Fruit fly (Drosophila melanogaster) whole organism, embryonic: Measurements from ENCODE around the gene Syt12.
A peak's percentile ranks its signal among the peaks of the same experiment; 100 is the strongest.

ENCODE experiments used
- Ada2b ChIP-seq: fragments of 200-800 bp; sonication (Bioruptor generic); IDR thresholded peaks from 2 replicates; pipeline ENCODE4 v1.3.6; 2022; ENCODE audit warnings: missing biosample characterization, missing genetic modification characterization
- Bteb2 ChIP-seq: fragments of 200-800 bp; sonication (Bioruptor generic); optimal IDR thresholded peaks from 2 replicates; lab custom pipeline; 2016; ENCODE audit warnings: missing biosample characterization, missing genetic modification characterization
- CG1024 ChIP-seq: fragments of 200-800 bp; sonication (Bioruptor generic); IDR thresholded peaks from 2 replicates; pipeline ENCODE4 v1.3.6; 2022; ENCODE audit warnings: missing biosample characterization, missing genetic modification characterization
- CG11504 ChIP-seq: fragments of 200-800 bp; sonication (Bioruptor generic); optimal IDR thresholded peaks from 3 replicates; lab custom pipeline; 2019; ENCODE audit warnings: missing biosample characterization, mild to moderate bottlenecking, missing genetic modification characterization, moderate library complexity
- CG14014 ChIP-seq: fragments of 200-800 bp; sonication (Bioruptor generic); IDR thresholded peaks from 2 replicates; pipeline ENCODE4 v1.3.6; 2022; ENCODE audit warnings: missing biosample characterization, missing genetic modification characterization
- CG15011 ChIP-seq: fragments of 200-800 bp; sonication (Bioruptor generic); optimal IDR thresholded peaks from 3 replicates; lab custom pipeline; 2018; ENCODE audit warnings: missing biosample characterization, mild to moderate bottlenecking, missing genetic modification characterization
- CG15601 ChIP-seq: fragments of 200-800 bp; sonication (Bioruptor generic); optimal IDR thresholded peaks from 3 replicates; lab custom pipeline; 2019; ENCODE audit warnings: missing biosample characterization, mild to moderate bottlenecking, missing genetic modification characterization, moderate library complexity
- CG1602 ChIP-seq: fragments of 200-800 bp; sonication (Bioruptor generic); optimal IDR thresholded peaks from 3 replicates; lab custom pipeline; 2016; ENCODE audit warnings: missing biosample characterization, missing genetic modification characterization
- CG17612 ChIP-seq: fragments of 200-800 bp; sonication (Bioruptor generic); IDR thresholded peaks from 2 replicates; pipeline ENCODE4 v1.3.6; 2022; ENCODE audit warnings: missing biosample characterization, missing genetic modification characterization
- CG2199 ChIP-seq: fragments of 200-800 bp; sonication (Bioruptor generic); IDR thresholded peaks from 3 replicates; pipeline ENCODE4 v1.3.6; 2022; ENCODE audit warnings: missing biosample characterization, missing genetic modification characterization
- CG30431 ChIP-seq: fragments of 200-800 bp; sonication (Bioruptor generic); optimal IDR thresholded peaks from 2 replicates; lab custom pipeline; 2017; ENCODE audit warnings: missing biosample characterization, missing genetic modification characterization
- CG31441 ChIP-seq: fragments of 200-800 bp; sonication (Bioruptor generic); IDR thresholded peaks from 2 replicates; pipeline ENCODE4 v1.3.6; 2022; ENCODE audit warnings: missing biosample characterization, missing genetic modification characterization
- CG34224 ChIP-seq: fragments of 200-800 bp; sonication (Bioruptor generic); IDR thresholded peaks from 3 replicates; pipeline ENCODE4 v1.3.6; 2022; ENCODE audit warnings: missing biosample characterization, missing genetic modification characterization; ENCODE audit not compliant: partially characterized antibody
- CG4328 ChIP-seq: fragments of 200-800 bp; sonication (Bioruptor generic); optimal IDR thresholded peaks from 3 replicates; lab custom pipeline; 2017; ENCODE audit warnings: missing biosample characterization, missing genetic modification reagents, missing genetic modification characterization
- CG7357 ChIP-seq: fragments of 200-800 bp; sonication (Bioruptor generic); IDR thresholded peaks from 3 replicates; pipeline ENCODE4 v1.3.6; 2022; ENCODE audit warnings: missing biosample characterization, missing genetic modification characterization
- CG7987 ChIP-seq: fragments of 200-800 bp; sonication (Bioruptor generic); optimal IDR thresholded peaks from 2 replicates; lab custom pipeline; 2018; ENCODE audit warnings: missing biosample characterization, mild to moderate bottlenecking, missing genetic modification characterization, moderate library complexity
- CG8388 ChIP-seq: fragments of 200-800 bp; sonication (Bioruptor generic); optimal IDR thresholded peaks from 2 replicates; lab custom pipeline; 2019; ENCODE audit warnings: missing biosample characterization, mild to moderate bottlenecking, missing genetic modification characterization, moderate library complexity
- CG9215 ChIP-seq: fragments of 200-800 bp; sonication (Bioruptor generic); IDR thresholded peaks from 2 replicates; pipeline ENCODE4 v1.3.6; 2022; ENCODE audit warnings: missing biosample characterization, missing genetic modification characterization
- D ChIP-seq, 2 experiments: fragments of 200-800 bp in 1 of 2; fragments of >200 bp in 1 of 2; sonication (Bioruptor generic) in 1 of 2; optimal IDR thresholded peaks; 2 replicates in 1 of 2; 3 replicates in 1 of 2; lab custom pipeline; 2017; ENCODE audit warnings: mild to moderate bottlenecking in 1 of 2, missing biosample characterization in 1 of 2, missing genetic modification characterization in 1 of 2, missing genetic modification reagents in 1 of 2
- Deaf1 ChIP-seq: fragments of 200-800 bp; optimal IDR thresholded peaks from 3 replicates; lab custom pipeline; 2019; ENCODE audit warnings: missing biosample characterization, mild to moderate bottlenecking, missing genetic modification characterization, moderate library complexity
- Dfd ChIP-seq, 2 experiments: fragments of >200 bp; optimal IDR thresholded peaks; 2 replicates each; lab custom pipeline; 2017; ENCODE audit warnings: missing biosample characterization in 2 of 2, missing genetic modification characterization in 2 of 2
- Dip2 ChIP-seq: fragments of 200-800 bp; sonication (Bioruptor generic); IDR thresholded peaks from 2 replicates; pipeline ENCODE4 v1.3.6; 2022; ENCODE audit warnings: missing biosample characterization, missing genetic modification characterization
- Fer1 ChIP-seq: fragments of 200-800 bp; sonication (Bioruptor generic); optimal IDR thresholded peaks from 2 replicates; lab custom pipeline; 2017; ENCODE audit warnings: missing biosample characterization, mild to moderate bottlenecking, missing genetic modification characterization
- HLHmδ ChIP-seq: fragments of 200-800 bp; sonication (Bioruptor generic); optimal IDR thresholded peaks from 2 replicates; lab custom pipeline; 2018; ENCODE audit warnings: missing biosample characterization, mild to moderate bottlenecking, missing genetic modification characterization, moderate library complexity
- HmgZ ChIP-seq: fragments of 200-800 bp; sonication (Bioruptor generic); optimal IDR thresholded peaks from 2 replicates; lab custom pipeline; 2018; ENCODE audit warnings: missing biosample characterization, mild to moderate bottlenecking, missing genetic modification characterization
- Optix ChIP-seq: fragments of 200-800 bp; sonication (Bioruptor generic); IDR thresholded peaks from 3 replicates; pipeline ENCODE4 v1.3.6; 2022; ENCODE audit warnings: missing biosample characterization, missing genetic modification characterization
- Stat92E ChIP-seq, 3 experiments: fragments of >200 bp in 2 of 3; fragments of 200-800 bp in 1 of 3; sonication (Bioruptor generic) in 1 of 3; optimal IDR thresholded peaks; 2 replicates each; lab custom pipeline; 2017 to 2019; ENCODE audit warnings: missing biosample characterization in 3 of 3, missing genetic modification characterization in 3 of 3, mild to moderate bottlenecking in 1 of 3, moderate library complexity in 1 of 3
- Xbp1 ChIP-seq: fragments of 200-800 bp; sonication (Bioruptor generic); optimal IDR thresholded peaks from 3 replicates; lab custom pipeline; 2016; ENCODE audit warnings: missing biosample characterization, mild to moderate bottlenecking, missing genetic modification characterization
- Xrp1 ChIP-seq: fragments of 200-800 bp; sonication (Bioruptor generic); IDR thresholded peaks from 2 replicates; pipeline ENCODE4 v1.3.6; 2022; ENCODE audit warnings: missing biosample characterization, missing genetic modification characterization
- ac ChIP-seq: fragments of 200-800 bp; sonication (Bioruptor generic); optimal IDR thresholded peaks from 3 replicates; lab custom pipeline; 2017; ENCODE audit warnings: missing biosample characterization, mild to moderate bottlenecking, missing genetic modification characterization
- bbx ChIP-seq: fragments of 200-800 bp; sonication (Bioruptor generic); IDR thresholded peaks from 2 replicates; pipeline ENCODE4 v1.3.6; 2022; ENCODE audit warnings: missing biosample characterization, missing genetic modification characterization; ENCODE audit not compliant: partially characterized antibody
- bigmax ChIP-seq: fragments of 200-800 bp; sonication (Bioruptor generic); optimal IDR thresholded peaks from 2 replicates; lab custom pipeline; 2018; ENCODE audit warnings: missing biosample characterization, mild to moderate bottlenecking, missing genetic modification characterization
- chinmo ChIP-seq: fragments of 200-800 bp; sonication (Bioruptor generic); IDR thresholded peaks from 4 replicates; pipeline ENCODE4 v1.3.6; 2022; ENCODE audit warnings: missing biosample characterization, missing genetic modification characterization; ENCODE audit not compliant: partially characterized antibody
- crp ChIP-seq, 2 experiments: fragments of 200-800 bp; sonication (Bioruptor generic); optimal IDR thresholded peaks; 2 replicates in 1 of 2; 3 replicates in 1 of 2; lab custom pipeline; 2017; ENCODE audit warnings: missing biosample characterization in 2 of 2, missing genetic modification characterization in 2 of 2, mild to moderate bottlenecking in 1 of 2, moderate library complexity in 1 of 2
- da ChIP-seq: fragments of 200-800 bp; sonication (Bioruptor generic); optimal IDR thresholded peaks from 2 replicates; lab custom pipeline; 2016; ENCODE audit warnings: missing biosample characterization, missing genetic modification characterization
- fd64A ChIP-seq: fragments of 200-800 bp; sonication (Bioruptor generic); optimal IDR thresholded peaks from 3 replicates; lab custom pipeline; 2018; ENCODE audit warnings: missing biosample characterization, mild to moderate bottlenecking, missing genetic modification characterization
- gcm ChIP-seq: fragments of 200-800 bp; sonication (Bioruptor generic); optimal IDR thresholded peaks from 2 replicates; lab custom pipeline; 2019; ENCODE audit warnings: missing biosample characterization, mild to moderate bottlenecking, missing genetic modification characterization, moderate library complexity
- grn ChIP-seq: fragments of 200-800 bp; sonication (Bioruptor generic); optimal IDR thresholded peaks from 3 replicates; lab custom pipeline; 2017; ENCODE audit warnings: missing biosample characterization, missing genetic modification characterization
- lmd ChIP-seq: fragments of 200-800 bp; sonication (Bioruptor generic); IDR thresholded peaks from 2 replicates; pipeline ENCODE4 v1.3.6; 2022; ENCODE audit warnings: missing biosample characterization, missing genetic modification characterization
- phol ChIP-seq: fragments of 200-800 bp; sonication (Bioruptor generic); optimal IDR thresholded peaks from 3 replicates; lab custom pipeline; 2018; ENCODE audit warnings: missing biosample characterization, mild to moderate bottlenecking, missing genetic modification characterization, moderate library complexity
- salm ChIP-seq: fragments of 200-800 bp; sonication (Bioruptor generic); optimal IDR thresholded peaks from 2 replicates; lab custom pipeline; 2018; ENCODE audit warnings: missing biosample characterization, mild to moderate bottlenecking, missing genetic modification characterization
- seq ChIP-seq: fragments of 200-800 bp; sonication (Bioruptor generic); IDR thresholded peaks from 2 replicates; pipeline ENCODE4 v1.3.6; 2022; ENCODE audit warnings: missing biosample characterization, missing genetic modification characterization
- sima ChIP-seq: fragments of 200-800 bp; sonication (Bioruptor generic); optimal IDR thresholded peaks from 2 replicates; lab custom pipeline; 2016; ENCODE audit warnings: missing biosample characterization, missing genetic modification characterization
- sisA ChIP-seq: fragments of 200-800 bp; sonication (Bioruptor generic); IDR thresholded peaks from 2 replicates; pipeline ENCODE4 v1.3.6; 2022; ENCODE audit warnings: missing biosample characterization, missing genetic modification characterization
- tx ChIP-seq: fragments of 200-800 bp; sonication (Bioruptor generic); optimal IDR thresholded peaks from 2 replicates; lab custom pipeline; 2016; ENCODE audit warnings: missing biosample characterization, missing genetic modification characterization
- vvl ChIP-seq: fragments of 200-800 bp; sonication (Bioruptor generic); IDR thresholded peaks from 2 replicates; pipeline ENCODE4 v1.3.6; 2022; ENCODE audit warnings: missing biosample characterization, missing genetic modification characterization
- zf30C ChIP-seq: fragments of 200-800 bp; sonication (Bioruptor generic); optimal IDR thresholded peaks from 3 replicates; lab custom pipeline; 2018; ENCODE audit warnings: missing biosample characterization, mild to moderate bottlenecking, missing genetic modification characterization

The Syt12 gene

dm6 chrX:13373239-13374153 is 14.4 kb downstream of the Syt12 start (continued):
- peak; percentile 29 for TF ChIP-seq ac (GFP tag; lab: Kevin White, UChicago)
- peak; percentile 80 for TF ChIP-seq Ada2b (GFP tag; lab: Robert Waterston, UW)
- peak; percentile 74 for TF ChIP-seq grn
- TF ChIP-seq Deaf1 (tag; lab: Kevin White, UChicago): peak; percentile 57
- peak; percentile 97 for TF ChIP-seq zf30C
- no peak for TF ChIP-seq bbx (GFP tag; lab: Robert Waterston, UW)
- TF ChIP-seq lmd (GFP tag; lab: Robert Waterston, UW): peak; percentile 81
- peak; percentile 73 for TF ChIP-seq CG4328 (GFP tag; lab: Kevin White, UChicago)
- TF ChIP-seq CG30431 (GFP tag; lab: Kevin White, UChicago): peak; percentile 66
- peak; percentile 84 for TF ChIP-seq sisA (GFP tag; lab: Robert Waterston, UW)
- peak; percentile 90 for TF ChIP-seq Xrp1 (GFP tag; lab: Robert Waterston, UW)
- TF ChIP-seq CG2199 (GFP tag; lab: Robert Waterston, UW): 0 out of 3 replicates have a peak, but pooled peaks have one; percentile 65
- TF ChIP-seq seq (GFP tag; lab: Robert Waterston, UW): 0 out of 2 replicates have a peak, but pooled peaks have one; percentile 28
- no peak for TF ChIP-seq da (GFP tag; lab: Kevin White, UChicago)
- TF ChIP-seq CG14014: peak; percentile 66; the same call in 1 of the 2 replicates
- TF ChIP-seq Bteb2 (GFP tag; lab: Kevin White, UChicago): peak; percentile 29
- TF ChIP-seq phol: peak; percentile 85
- peak; percentile 84 for TF ChIP-seq gcm (GFP tag; lab: Kevin White, UChicago)
- peak; percentile 80 for TF ChIP-seq CG31441
- TF ChIP-seq CG15601 (tag; lab: Kevin White, UChicago): peak; percentile 42
- no peak for TF ChIP-seq bigmax (GFP tag; lab: Kevin White, UChicago)
- TF ChIP-seq CG15011 (GFP tag; lab: Kevin White, UChicago): peak; percentile 74
- TF ChIP-seq CG7987 (GFP tag; lab: Kevin White, UChicago): peak; percentile 33
- peak; percentile 72 for TF ChIP-seq CG9215
- TF ChIP-seq HmgZ (tag; lab: Kevin White, UChicago): peak; percentile 85
- peak; percentile 92 for TF ChIP-seq vvl (GFP tag; lab: Robert Waterston, UW)
- TF ChIP-seq salm (tag; lab: Kevin White, UChicago): peak; percentile 79
- TF ChIP-seq CG17612: peak; percentile 41; the same call in 1 of the 2 replicates
- peak; percentile 32 for TF ChIP-seq fd64A (GFP tag; lab: Kevin White, UChicago)
- TF ChIP-seq Optix (GFP tag; lab: Robert Waterston, UW): peak; percentile 53; the same call in 1 of the 3 replicates
- peak; percentile 88 for TF ChIP-seq CG8388 (GFP tag; lab: Kevin White, UChicago)
- no peak for TF ChIP-seq Dfd (GFP tag; optimal IDR thresholded peaks at IDR 0.05; lab: Kevin White, UChicago)
- peak; percentile 61; the same call in 1 of the 3 replicates for TF ChIP-seq CG7357 (GFP tag; lab: Robert Waterston, UW)
- TF ChIP-seq crp (GFP tag; optimal IDR thresholded peaks at IDR 0.05; lab: Kevin White, UChicago): peak in 1 of 2 experiments; percentile 76
- TF ChIP-seq D (optimal IDR thresholded peaks at IDR 0.05; lab: Kevin White, UChicago): no peak
- TF ChIP-seq D (GFP tag; optimal IDR thresholded peaks at IDR 0.05; lab: Kevin White, UChicago): peak; percentile 83
- no peak for TF ChIP-seq Dip2 (GFP tag; lab: Robert Waterston, UW)
- no peak for TF ChIP-seq tx (GFP tag; lab: Kevin White, UChicago)
- TF ChIP-seq sima (GFP tag; lab: Kevin White, UChicago): no peak
- peak; percentile 83 for TF ChIP-seq CG11504 (tag; lab: Kevin White, UChicago)
- TF ChIP-seq chinmo (GFP tag; lab: Robert Waterston, UW): peak; percentile 48; the same call in 1 of the 4 replicates
- TF ChIP-seq Xbp1 (GFP tag; lab: Kevin White, UChicago): peak; percentile 86
- TF ChIP-seq HLHmδ: no peak
- TF ChIP-seq CG34224 (GFP tag; lab: Robert Waterston, UW): no peak
- peak in 1 of 3 experiments; percentile 33 for TF ChIP-seq Stat92E (GFP tag; optimal IDR thresholded peaks at IDR 0.05; lab: Kevin White, UChicago)
- peak; percentile 86 for TF ChIP-seq Fer1 (GFP tag; lab: Kevin White, UChicago)
- peak; percentile 80 for TF ChIP-seq CG1602 (GFP tag; lab: Kevin White, UChicago)
- peak; percentile 61; the same call in 1 of the 2 replicates for TF ChIP-seq CG1024 (GFP tag; lab: Robert Waterston, UW)
